Worm (Caenorhabditis elegans): ENCODE results near the gene clec-232.

The clec-232 gene

ce11 chrV:16023559-16023958 lies 47.6 kb downstream of the clec-232 start:
- no peak for TF ChIP-seq hlh-15 (tag; optimal IDR thresholded peaks at IDR 0.05)

ce11 chrV:16024300-16024699 lies 48.4 kb downstream of the clec-232 start, which contains the start of gene T10C6.6:
Gene T10C6.6, plus strand, starts transcription at chrV:16024326.
- no peak for TF ChIP-seq ama-1 (optimal IDR thresholded peaks at IDR 0.05)
- no peak for TF ChIP-seq ceh-22 (tag; optimal IDR thresholded peaks at IDR 0.05)
- TF ChIP-seq pax-1 (tag; optimal IDR thresholded peaks at IDR 0.05), result no peak
- TF ChIP-seq dve-1 (tag; optimal IDR thresholded peaks at IDR 0.05), result no peak
- TF ChIP-seq elt-2 (tag; optimal IDR thresholded peaks at IDR 0.05), result peak; percentile 44

- TF ChIP-seq nhr-11 (tag; optimal IDR thresholded peaks at IDR 0.05) (no peak), ttx-3 (tag; optimal IDR thresholded peaks at IDR 0.05) (no peak), ceh-18 (tag; optimal IDR thresholded peaks at IDR 0.05) (no peak), pat-9 (tag; optimal IDR thresholded peaks at IDR 0.05) (no peak), sox-4 (tag; optimal IDR thresholded peaks at IDR 0.05) (no peak), mec-3 (tag; optimal IDR thresholded peaks at IDR 0.05; ENCODE audit: borderline replicate concordance) (no peak), zip-5 (tag; optimal IDR thresholded peaks at IDR 0.05) (no peak), hlh-8 (tag; optimal IDR thresholded peaks at IDR 0.05) (no peak), ceh-6 (GFP tag; optimal IDR thresholded peaks at IDR 0.05) (no peak), F13H6.1 (tag; optimal IDR thresholded peaks at IDR 0.05) (no peak), tbx-7 (tag; optimal IDR thresholded peaks at IDR 0.05) (no peak), lim-6 (tag; optimal IDR thresholded peaks at IDR 0.05) (no peak), elt-2 (tag; optimal IDR thresholded peaks at IDR 0.05) (no peak)
Measured at ce11 chrV:16024917-16025316, 49.0 kb downstream of the clec-232 start.

Data from whole organism, late embryonic.